Fruit fly (Drosophila melanogaster) whole organism, embryonic: ENCODE data around the gene CG11095.

Source experiments
- Asciz ChIP-seq: fragments of 200-800 bp; sonication (Bioruptor generic); optimal IDR thresholded peaks from 2 replicates; lab custom pipeline; 2017; ENCODE audit warnings: missing biosample characterization, mild to moderate bottlenecking, missing genetic modification characterization, missing genetic modification reagents
- Blimp-1 ChIP-seq: fragments of 200-800 bp; sonication (Bioruptor generic); optimal IDR thresholded peaks from 3 replicates; lab custom pipeline; 2018; ENCODE audit warnings: missing biosample characterization, missing genetic modification characterization, mild to moderate bottlenecking, moderate library complexity, missing genetic modification reagents
- CG10274 ChIP-seq: fragments of 200-800 bp; sonication (Bioruptor generic); optimal IDR thresholded peaks from 3 replicates; lab custom pipeline; 2017; ENCODE audit warnings: missing biosample characterization, mild to moderate bottlenecking, missing genetic modification characterization
- CG11085 ChIP-seq: fragments of 200-800 bp; sonication (Bioruptor generic); IDR thresholded peaks from 2 replicates; pipeline ENCODE4 v1.3.6; 2022; ENCODE audit warnings: missing biosample characterization, missing genetic modification characterization
- CG11560 ChIP-seq: fragments of 200-800 bp; sonication (Bioruptor generic); IDR thresholded peaks from 3 replicates; pipeline ENCODE4 v1.3.6; 2022; ENCODE audit warnings: missing biosample characterization, missing genetic modification characterization
- CG1233 ChIP-seq: fragments of 200-800 bp; sonication (Bioruptor generic); optimal IDR thresholded peaks from 4 replicates; lab custom pipeline; 2018; ENCODE audit warnings: missing biosample characterization, mild to moderate bottlenecking, missing genetic modification characterization
- CG12744 ChIP-seq: fragments of 200-800 bp; sonication (Bioruptor generic); optimal IDR thresholded peaks from 2 replicates; lab custom pipeline; 2016; ENCODE audit warnings: missing biosample characterization, missing genetic modification characterization
- CG13123 ChIP-seq: fragments of 200-800 bp; sonication (Bioruptor generic); optimal IDR thresholded peaks from 2 replicates; lab custom pipeline; 2016; ENCODE audit warnings: missing biosample characterization, missing genetic modification characterization
- CG14441 ChIP-seq: fragments of 200-800 bp; sonication (Bioruptor generic); IDR thresholded peaks from 2 replicates; pipeline ENCODE4 v1.3.6; 2022; ENCODE audit warnings: missing biosample characterization, missing genetic modification characterization
- CG14860 ChIP-seq: fragments of 200-800 bp; sonication (Bioruptor generic); IDR thresholded peaks from 3 replicates; pipeline ENCODE4 v1.3.6; 2022; ENCODE audit warnings: missing biosample characterization, missing genetic modification characterization; ENCODE audit not compliant: partially characterized antibody
- CG18011 ChIP-seq: fragments of 200-800 bp; sonication (Bioruptor generic); optimal IDR thresholded peaks from 2 replicates; lab custom pipeline; 2017; ENCODE audit warnings: missing biosample characterization, missing genetic modification characterization, mild to moderate bottlenecking, moderate library complexity, missing genotype
- CG18262 ChIP-seq: fragments of 200-800 bp; optimal IDR thresholded peaks from 3 replicates; lab custom pipeline; 2019; ENCODE audit warnings: missing biosample characterization, mild to moderate bottlenecking, missing genetic modification characterization, moderate library complexity
- CG18619 ChIP-seq: fragments of 200-800 bp; sonication (Bioruptor generic); optimal IDR thresholded peaks from 3 replicates; lab custom pipeline; 2017; ENCODE audit warnings: missing biosample characterization, mild to moderate bottlenecking, missing genetic modification characterization
- CG18764 ChIP-seq: fragments of 200-800 bp; sonication (Bioruptor generic); optimal IDR thresholded peaks from 3 replicates; lab custom pipeline; 2016; ENCODE audit warnings: missing biosample characterization, missing genetic modification characterization
- CG2120 ChIP-seq: fragments of 200-800 bp; sonication (Bioruptor generic); optimal IDR thresholded peaks from 3 replicates; lab custom pipeline; 2016; ENCODE audit warnings: missing biosample characterization, missing genetic modification characterization
- CG2875 ChIP-seq: fragments of 200-800 bp; sonication (Bioruptor generic); optimal IDR thresholded peaks from 2 replicates; lab custom pipeline; 2017; ENCODE audit warnings: missing biosample characterization, mild to moderate bottlenecking, missing genetic modification characterization, missing genetic modification reagents
- CG32767 ChIP-seq: fragments of 200-800 bp; sonication (Bioruptor generic); IDR thresholded peaks from 2 replicates; pipeline ENCODE4 v1.3.6; 2022; ENCODE audit warnings: missing biosample characterization, missing genetic modification characterization
- CG6175 ChIP-seq: fragments of 200-800 bp; sonication (Bioruptor generic); IDR thresholded peaks from 3 replicates; pipeline ENCODE4 v1.3.6; 2022; ENCODE audit warnings: missing biosample characterization, missing genetic modification characterization
- CG7372 ChIP-seq: fragments of 200-800 bp; sonication (Bioruptor generic); IDR thresholded peaks from 2 replicates; pipeline ENCODE4 v1.3.6; 2022; ENCODE audit warnings: missing biosample characterization, missing genetic modification characterization
- D19B ChIP-seq: fragments of 200-800 bp; sonication (Bioruptor generic); optimal IDR thresholded peaks from 2 replicates; lab custom pipeline; 2017; ENCODE audit warnings: missing biosample characterization, mild to moderate bottlenecking, missing genetic modification characterization
- Deaf1 ChIP-seq: fragments of 200-800 bp; optimal IDR thresholded peaks from 3 replicates; lab custom pipeline; 2019; ENCODE audit warnings: missing biosample characterization, mild to moderate bottlenecking, missing genetic modification characterization, moderate library complexity
- H15 ChIP-seq: fragments of 200-800 bp; sonication (Bioruptor generic); IDR thresholded peaks from 3 replicates; pipeline ENCODE4 v1.3.6; 2022; ENCODE audit warnings: missing biosample characterization, missing genetic modification characterization
- HLH54F ChIP-seq: fragments of 200-800 bp; sonication (Bioruptor generic); optimal IDR thresholded peaks from 3 replicates; lab custom pipeline; 2016; ENCODE audit warnings: missing biosample characterization, missing genetic modification characterization
- Hmr ChIP-seq: fragments of 200-800 bp; sonication (Bioruptor generic); optimal IDR thresholded peaks from 3 replicates; lab custom pipeline; 2017; ENCODE audit warnings: mild to moderate bottlenecking, missing biosample characterization, missing genetic modification reagents, missing genetic modification characterization
- Hsf ChIP-seq: fragments of 200-800 bp; sonication (Bioruptor generic); optimal IDR thresholded peaks from 3 replicates; lab custom pipeline; 2016; ENCODE audit warnings: missing biosample characterization, missing genetic modification characterization
- Poxn ChIP-seq: fragments of 200-800 bp; sonication (Bioruptor generic); IDR thresholded peaks from 2 replicates; pipeline ENCODE4 v1.3.6; 2022; ENCODE audit warnings: missing biosample characterization, missing genetic modification characterization
- TFAM ChIP-seq: fragments of 200-800 bp; sonication (Bioruptor generic); optimal IDR thresholded peaks from 2 replicates; lab custom pipeline; 2017; ENCODE audit warnings: missing biosample characterization, missing genetic modification characterization, inconsistent platforms
- Tbp ChIP-seq: fragments of >200 bp; optimal IDR thresholded peaks from 2 replicates; lab custom pipeline; 2018; ENCODE audit warnings: missing biosample characterization, missing genetic modification characterization
- Vsx1 ChIP-seq: fragments of 200-800 bp; sonication (Bioruptor generic); optimal IDR thresholded peaks from 2 replicates; lab custom pipeline; 2017; ENCODE audit warnings: missing biosample characterization, mild to moderate bottlenecking, missing genetic modification characterization, missing genetic modification reagents
- YL-1 ChIP-seq: fragments of 200-800 bp; sonication (Bioruptor generic); optimal IDR thresholded peaks from 3 replicates; lab custom pipeline; 2017; ENCODE audit warnings: missing biosample characterization, mild to moderate bottlenecking, missing genetic modification characterization
- ap ChIP-seq: fragments of 200-800 bp; sonication (Bioruptor generic); IDR thresholded peaks from 2 replicates; pipeline ENCODE4 v1.3.6; 2022; ENCODE audit warnings: missing biosample characterization, missing genetic modification characterization
- ara ChIP-seq: fragments of 200-800 bp; sonication (Bioruptor generic); IDR thresholded peaks from 2 replicates; pipeline ENCODE4 v1.3.6; 2022; ENCODE audit warnings: missing biosample characterization, missing genetic modification characterization
- ato ChIP-seq: fragments of 200-800 bp; sonication (Bioruptor generic); IDR thresholded peaks from 2 replicates; pipeline ENCODE4 v1.3.6; 2022; ENCODE audit warnings: missing biosample characterization, missing genetic modification characterization; ENCODE audit not compliant: partially characterized antibody
- cato ChIP-seq: fragments of 200-800 bp; sonication (Bioruptor generic); optimal IDR thresholded peaks from 2 replicates; lab custom pipeline; 2016; ENCODE audit warnings: missing biosample characterization, missing genetic modification characterization, borderline replicate concordance
- chm ChIP-seq: fragments of 200-800 bp; sonication (Bioruptor generic); IDR thresholded peaks from 2 replicates; pipeline ENCODE4 v1.3.6; 2022; ENCODE audit warnings: missing biosample characterization, missing genetic modification characterization
- chn ChIP-seq: fragments of 200-800 bp; sonication (Bioruptor generic); optimal IDR thresholded peaks from 2 replicates; lab custom pipeline; 2016; ENCODE audit warnings: missing biosample characterization, missing genetic modification characterization
- corto ChIP-seq: fragments of 200-800 bp; sonication (Bioruptor generic); optimal IDR thresholded peaks from 2 replicates; lab custom pipeline; 2016; ENCODE audit warnings: missing biosample characterization, mild to moderate bottlenecking, missing genetic modification characterization, moderate library complexity
- dmrt99B ChIP-seq: fragments of 200-800 bp; sonication (Bioruptor generic); optimal IDR thresholded peaks from 2 replicates; lab custom pipeline; 2018; ENCODE audit warnings: missing biosample characterization, mild to moderate bottlenecking, missing genetic modification characterization, moderate library complexity
- gcm ChIP-seq: fragments of 200-800 bp; sonication (Bioruptor generic); optimal IDR thresholded peaks from 2 replicates; lab custom pipeline; 2019; ENCODE audit warnings: missing biosample characterization, mild to moderate bottlenecking, missing genetic modification characterization, moderate library complexity
- grau ChIP-seq: fragments of 200-800 bp; optimal IDR thresholded peaks from 3 replicates; lab custom pipeline; 2019; ENCODE audit warnings: missing biosample characterization, mild to moderate bottlenecking, missing genetic modification characterization, moderate library complexity
- kah ChIP-seq: fragments of 200-800 bp; sonication (Bioruptor generic); optimal IDR thresholded peaks from 2 replicates; lab custom pipeline; 2018; ENCODE audit warnings: missing biosample characterization, mild to moderate bottlenecking, missing genetic modification characterization
- pfk ChIP-seq: fragments of 200-800 bp; sonication (Bioruptor generic); optimal IDR thresholded peaks from 2 replicates; lab custom pipeline; 2018; ENCODE audit warnings: missing biosample characterization, mild to moderate bottlenecking, missing genetic modification characterization, moderate library complexity
- pho ChIP-seq: fragments of 200-800 bp; sonication (Bioruptor generic); optimal IDR thresholded peaks from 2 replicates; lab custom pipeline; 2016; ENCODE audit warnings: missing biosample characterization, missing genetic modification characterization
- pita ChIP-seq: fragments of 200-800 bp; sonication (Bioruptor generic); optimal IDR thresholded peaks from 2 replicates; lab custom pipeline; 2017; ENCODE audit warnings: missing biosample characterization, mild to moderate bottlenecking, missing genetic modification characterization
- slou ChIP-seq: fragments of 200-800 bp; sonication (Bioruptor generic); optimal IDR thresholded peaks from 3 replicates; lab custom pipeline; 2016; ENCODE audit warnings: missing biosample characterization, missing genetic modification characterization
- sna ChIP-seq: fragments of 200-800 bp; sonication (Bioruptor generic); IDR thresholded peaks from 2 replicates; pipeline ENCODE4 v1.3.6; 2022; ENCODE audit warnings: missing biosample characterization, missing genetic modification characterization; ENCODE audit not compliant: partially characterized antibody
- sqz ChIP-seq: fragments of 200-800 bp; sonication (Bioruptor generic); optimal IDR thresholded peaks from 3 replicates; lab custom pipeline; 2018; ENCODE audit warnings: missing biosample characterization, mild to moderate bottlenecking, missing genetic modification characterization
- stc ChIP-seq: fragments of 200-800 bp; sonication (Bioruptor generic); IDR thresholded peaks from 2 replicates; pipeline ENCODE4 v1.3.6; 2022; ENCODE audit warnings: missing biosample characterization, missing genetic modification characterization
- unpg ChIP-seq: fragments of 200-800 bp; sonication (Bioruptor generic); optimal IDR thresholded peaks from 3 replicates; lab custom pipeline; 2018; ENCODE audit warnings: missing biosample characterization, mild to moderate bottlenecking, missing genetic modification characterization, moderate library complexity
- zf30C ChIP-seq: fragments of 200-800 bp; sonication (Bioruptor generic); optimal IDR thresholded peaks from 3 replicates; lab custom pipeline; 2018; ENCODE audit warnings: missing biosample characterization, mild to moderate bottlenecking, missing genetic modification characterization

The CG11095 gene

DNA sequence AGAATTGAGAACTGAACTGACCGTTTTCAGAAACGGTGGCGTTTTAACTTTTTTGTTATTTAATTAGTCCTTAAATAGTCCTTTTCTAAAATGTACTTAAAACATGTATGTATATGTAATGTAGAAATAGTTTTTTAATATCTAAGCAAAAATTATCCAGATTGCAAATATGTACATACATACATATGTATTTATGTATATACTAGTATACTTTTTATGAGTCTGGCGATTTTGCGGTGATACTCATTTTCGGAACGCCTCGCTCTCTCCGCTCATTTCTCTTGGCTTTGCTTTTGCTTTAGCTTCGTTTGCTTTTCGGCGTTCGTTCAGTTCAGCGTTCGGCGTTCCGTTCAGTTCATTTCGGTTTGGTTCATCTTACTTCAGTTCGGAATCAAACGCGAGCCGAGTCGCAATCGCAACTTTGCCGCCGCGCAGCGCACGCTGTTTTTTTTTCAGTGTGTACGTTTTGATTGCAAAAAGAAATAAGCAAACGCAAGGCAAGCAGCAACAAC lies 49.1 kb upstream of the CG11095 start, which contains the start of gene rdgB (continued):
- no peak for TF ChIP-seq corto (GFP tag; lab: Kevin White, UChicago)
- TF ChIP-seq Blimp-1 (GFP tag; lab: Kevin White, UChicago): peak; percentile 77
- no peak for TF ChIP-seq sna (GFP tag; lab: Robert Waterston, UW)
- TF ChIP-seq CG2875: peak; percentile 64
- peak; percentile 30; the same call in 1 of the 2 replicates for TF ChIP-seq stc (GFP tag; lab: Robert Waterston, UW)
- TF ChIP-seq CG6175 (GFP tag; lab: Robert Waterston, UW): no peak
- TF ChIP-seq kah (GFP tag; lab: Kevin White, UChicago): peak; percentile 6
- TF ChIP-seq CG32767 (GFP tag; lab: Robert Waterston, UW): 0 out of 2 replicates have a peak, but pooled peaks have one; percentile 60
- peak; percentile 72 for TF ChIP-seq Hsf
- TF ChIP-seq CG2120 (GFP tag; lab: Kevin White, UChicago): peak; percentile 75
- peak; percentile 41; the same call in 1 of the 2 replicates for TF ChIP-seq ara (GFP tag; lab: Robert Waterston, UW)
- TF ChIP-seq Hmr (GFP tag; lab: Kevin White, UChicago): peak; percentile 83
- peak; percentile 72 for TF ChIP-seq Asciz
- no peak for TF ChIP-seq TFAM
- peak; percentile 67 for TF ChIP-seq CG1233 (GFP tag; lab: Kevin White, UChicago)
- TF ChIP-seq Deaf1: peak; percentile 96
- no peak for TF ChIP-seq CG14860 (GFP tag; lab: Robert Waterston, UW)
- no peak for TF ChIP-seq Tbp
- peak; percentile 83 for TF ChIP-seq CG18262 (tag; lab: Kevin White, UChicago)
- peak; percentile 70 for TF ChIP-seq CG11085 (GFP tag; lab: Robert Waterston, UW)
- TF ChIP-seq YL-1: no peak
- TF ChIP-seq slou (GFP tag; lab: Kevin White, UChicago): peak; percentile 59
- peak; percentile 56 for TF ChIP-seq chm (GFP tag; lab: Robert Waterston, UW)
- TF ChIP-seq grau: peak; percentile 86
- peak; percentile 27 for TF ChIP-seq CG12744 (GFP tag; lab: Kevin White, UChicago)
- peak; percentile 68 for TF ChIP-seq CG7372 (GFP tag; lab: Robert Waterston, UW)
- TF ChIP-seq CG18764 (GFP tag; lab: Kevin White, UChicago): no peak
- peak; percentile 65 for TF ChIP-seq unpg
- peak; percentile 62; the same call in 1 of the 2 replicates for TF ChIP-seq CG14441 (GFP tag; lab: Robert Waterston, UW)
- TF ChIP-seq CG13123 (GFP tag; lab: Kevin White, UChicago): peak; percentile 40
- no peak; the same call in 1 of the 2 replicates for TF ChIP-seq Poxn (GFP tag; lab: Robert Waterston, UW)
- peak; percentile 20 for TF ChIP-seq cato
- TF ChIP-seq CG10274 (GFP tag; lab: Kevin White, UChicago): peak; percentile 60
- TF ChIP-seq pfk: peak; percentile 77
- TF ChIP-seq chn (GFP tag; lab: Kevin White, UChicago): peak; percentile 33
- no peak for TF ChIP-seq pita (GFP tag; lab: Kevin White, UChicago)
- no peak for TF ChIP-seq ato (GFP tag; lab: Robert Waterston, UW)
- peak; percentile 83 for TF ChIP-seq CG18619 (GFP tag; lab: Kevin White, UChicago)
- peak; percentile 22 for TF ChIP-seq HLH54F (GFP tag; lab: Kevin White, UChicago)
- peak; percentile 68 for TF ChIP-seq gcm (GFP tag; lab: Kevin White, UChicago)
- peak; percentile 40 for TF ChIP-seq Vsx1 (GFP tag; lab: Kevin White, UChicago)
- TF ChIP-seq pho: peak; percentile 57
- TF ChIP-seq sqz (GFP tag; lab: Kevin White, UChicago): peak; percentile 73
- TF ChIP-seq ap (GFP tag; lab: Robert Waterston, UW): 0 out of 2 replicates have a peak, but pooled peaks have one; percentile 14
- peak; percentile 57 for TF ChIP-seq D19B (GFP tag; lab: Kevin White, UChicago)
- TF ChIP-seq zf30C: peak; percentile 83
- TF ChIP-seq CG18011 (GFP tag; lab: Kevin White, UChicago): no peak
- no peak for TF ChIP-seq CG11560 (tag; lab: Robert Waterston, UW)
- peak; percentile 91 for TF ChIP-seq dmrt99B (tag; lab: Kevin White, UChicago)
- 0 out of 3 replicates have a peak, but pooled peaks have one; percentile 40 for TF ChIP-seq H15
